Worm (Caenorhabditis elegans) whole organism, late embryonic: ENCODE data around the gene R13H9.6.

ENCODE experiments used
- ama-1 ChIP-seq: fragments of 150-350 bp; optimal IDR thresholded peaks from 2 replicates; lab custom pipeline; 2014
- odd-2 ChIP-seq: sonication (generic microtip); optimal IDR thresholded peaks from 2 replicates; lab custom pipeline; 2017; ENCODE audit warnings: antibody characterized with exemption, mild to moderate bottlenecking, missing genetic modification characterization, missing compliant biosample characterization
- pat-9 ChIP-seq: fragments of 200-800 bp; sonication (Bioruptor generic); optimal IDR thresholded peaks from 2 replicates; lab custom pipeline; 2018; ENCODE audit warnings: mild to moderate bottlenecking, missing genetic modification characterization, moderate library complexity, missing compliant biosample characterization

DNA sequence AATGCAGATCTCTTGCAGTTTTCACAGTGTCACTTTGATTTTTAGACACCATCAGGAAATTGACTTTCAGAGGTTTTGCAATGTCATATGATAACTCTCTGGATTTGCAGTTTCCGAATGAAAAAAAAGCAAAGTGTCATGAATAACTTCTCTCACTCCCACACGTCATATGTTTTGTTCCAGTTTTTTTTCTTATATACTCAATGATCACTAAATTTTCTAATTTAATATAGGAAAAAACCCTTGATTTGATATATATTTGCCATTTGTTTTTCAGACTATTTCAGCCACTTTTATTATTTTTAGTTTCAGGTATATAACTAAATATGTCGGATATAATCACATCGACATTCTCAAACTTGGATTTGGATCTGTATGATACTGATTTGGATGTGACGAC, 31.0 kb downstream of the R13H9.6 start, which contains the start of gene C09B9.1:
- TF ChIP-seq ama-1 (lab: Kevin White, UChicago) (no peak), odd-2 (tag; lab: Kevin White, UChicago) (no peak), pat-9 (no peak)
